Fruit fly (Drosophila melanogaster): ENCODE data around the gene ninaC.

The ninaC gene

dm6 chr2L:7396962-7397361 is 19.5 kb downstream of the ninaC start:
- TF ChIP-seq tj (GFP tag; optimal IDR thresholded peaks at IDR 0.05) (no peak), Mnt (GFP tag; optimal IDR thresholded peaks at IDR 0.05) (no peak), cic (GFP tag; optimal IDR thresholded peaks at IDR 0.05) (no peak), cnc (optimal IDR thresholded peaks at IDR 0.05) (no peak), ovo (GFP tag; optimal IDR thresholded peaks at IDR 0.05) (no peak), Crg-1 (GFP tag; optimal IDR thresholded peaks at IDR 0.05) (no peak), CG1620 (GFP tag; optimal IDR thresholded peaks at IDR 0.05) (no peak), CG14711 (tag; optimal IDR thresholded peaks at IDR 0.05) (no peak), CG7045 (GFP tag; optimal IDR thresholded peaks at IDR 0.05) (no peak), CG5204 (GFP tag; optimal IDR thresholded peaks at IDR 0.05) (no peak), toe (GFP tag; optimal IDR thresholded peaks at IDR 0.05) (no peak), CG7101 (tag; optimal IDR thresholded peaks at IDR 0.05) (no peak), CG33017 (tag; optimal IDR thresholded peaks at IDR 0.05) (no peak), CG11617 (GFP tag; optimal IDR thresholded peaks at IDR 0.05) (no peak), Clk (GFP tag; optimal IDR thresholded peaks at IDR 0.05) (no peak), CG12768 (GFP tag; optimal IDR thresholded peaks at IDR 0.05) (no peak)

dm6 chr2L:7397746-7398145 is 20.2 kb downstream of the ninaC start:
- TF ChIP-seq CG11617 (GFP tag; optimal IDR thresholded peaks at IDR 0.05) (no peak), toe (GFP tag; optimal IDR thresholded peaks at IDR 0.05) (no peak), CG14711 (tag; optimal IDR thresholded peaks at IDR 0.05) (no peak), cic (GFP tag; optimal IDR thresholded peaks at IDR 0.05) (no peak), pad (GFP tag; optimal IDR thresholded peaks at IDR 0.05) (no peak), Hr96 (GFP tag; optimal IDR thresholded peaks at IDR 0.05) (no peak), CG7101 (tag; optimal IDR thresholded peaks at IDR 0.05) (no peak), CG33017 (tag; optimal IDR thresholded peaks at IDR 0.05) (no peak), CG7045 (GFP tag; optimal IDR thresholded peaks at IDR 0.05) (no peak), cnc (optimal IDR thresholded peaks at IDR 0.05) (no peak), ovo (GFP tag; optimal IDR thresholded peaks at IDR 0.05) (no peak), bab1 (GFP tag; optimal IDR thresholded peaks at IDR 0.05) (no peak), CG5204 (GFP tag; optimal IDR thresholded peaks at IDR 0.05) (no peak), Crg-1 (GFP tag; optimal IDR thresholded peaks at IDR 0.05) (no peak), CG12768 (GFP tag; optimal IDR thresholded peaks at IDR 0.05) (no peak), tj (GFP tag; optimal IDR thresholded peaks at IDR 0.05) (no peak), Mnt (GFP tag; optimal IDR thresholded peaks at IDR 0.05) (no peak)

- no peak for TF ChIP-seq Mnt (GFP tag; optimal IDR thresholded peaks at IDR 0.05)
- TF ChIP-seq CG7101 (tag; optimal IDR thresholded peaks at IDR 0.05), result no peak
- TF ChIP-seq cic (GFP tag; optimal IDR thresholded peaks at IDR 0.05), result no peak
- no peak for TF ChIP-seq Clk (GFP tag; optimal IDR thresholded peaks at IDR 0.05)
Measured at dm6 chr2L:7398528-7398927, 21.0 kb downstream of the ninaC start, which contains the start of gene CG5160. Gene CG5160, minus strand, starts transcription at chr2L:7398750.

dm6 chr2L:7401025-7401424 is 23.5 kb downstream of the ninaC start, which contains the start of gene CG5171:
Gene CG5171, plus strand, starts transcription at chr2L:7401335.
- TF ChIP-seq kay (GFP tag; ENCODE audit: borderline replicate concordance) (peak; percentile 84), CG7101 (tag; optimal IDR thresholded peaks at IDR 0.05) (no peak), cnc (optimal IDR thresholded peaks at IDR 0.05) (no peak), cic (GFP tag; optimal IDR thresholded peaks at IDR 0.05) (no peak), CG12768 (GFP tag; optimal IDR thresholded peaks at IDR 0.05) (no peak), Mnt (GFP tag; optimal IDR thresholded peaks at IDR 0.05) (no peak)

- no peak for TF ChIP-seq Crg-1 (GFP tag; optimal IDR thresholded peaks at IDR 0.05)
- no peak for TF ChIP-seq CG33017 (tag; optimal IDR thresholded peaks at IDR 0.05)
- TF ChIP-seq ovo (GFP tag; optimal IDR thresholded peaks at IDR 0.05), result no peak
- no peak for TF ChIP-seq CG7045 (GFP tag; optimal IDR thresholded peaks at IDR 0.05)
Measured at dm6 chr2L:7401627-7402026, 24.1 kb downstream of the ninaC start.

- TF ChIP-seq cnc (optimal IDR thresholded peaks at IDR 0.05), result no peak
- no peak for TF ChIP-seq Mnt (GFP tag; optimal IDR thresholded peaks at IDR 0.05)
- TF ChIP-seq CG14711 (tag; optimal IDR thresholded peaks at IDR 0.05), result peak; percentile 64
Measured at dm6 chr2L:7404923-7405322, 27.4 kb downstream of the ninaC start, which contains the start of gene CG5177. Gene CG5177, plus strand, starts transcription at chr2L:7405227.

- TF ChIP-seq CG7045 (GFP tag; optimal IDR thresholded peaks at IDR 0.05), result no peak
Measured at dm6 chr2L:7407638-7408037, 30.1 kb downstream of the ninaC start.

dm6 chr2L:7409007-7409406 is 31.5 kb downstream of the ninaC start:
- no peak for TF ChIP-seq CG12768 (GFP tag; optimal IDR thresholded peaks at IDR 0.05)
- TF ChIP-seq CG11617 (GFP tag; optimal IDR thresholded peaks at IDR 0.05), result no peak
- no peak for TF ChIP-seq CG7045 (GFP tag; optimal IDR thresholded peaks at IDR 0.05)
- TF ChIP-seq Hr96 (GFP tag; optimal IDR thresholded peaks at IDR 0.05), result no peak
- TF ChIP-seq CG1620 (GFP tag; optimal IDR thresholded peaks at IDR 0.05), result no peak
- TF ChIP-seq cnc (optimal IDR thresholded peaks at IDR 0.05), result no peak
- TF ChIP-seq ovo (GFP tag; optimal IDR thresholded peaks at IDR 0.05), result no peak

All from whole organism, adult.